Worm (Caenorhabditis elegans): ENCODE data around the gene dkc-1.

The dkc-1 gene

ce11 chrIII:10718078-10718477 lies 30.2 kb upstream of the dkc-1 start:
- TF ChIP-seq zip-5 (tag; optimal IDR thresholded peaks at IDR 0.05) (no peak), ztf-16 (tag; optimal IDR thresholded peaks at IDR 0.05) (no peak), ets-4 (tag; optimal IDR thresholded peaks at IDR 0.05) (no peak)

ce11 chrIII:10719057-10719456 lies 29.2 kb upstream of the dkc-1 start:
- TF ChIP-seq nhr-11 (tag; optimal IDR thresholded peaks at IDR 0.05), result no peak
- TF ChIP-seq ets-4 (tag; optimal IDR thresholded peaks at IDR 0.05), result peak; percentile 4

ce11 chrIII:10720170-10720569 lies 28.1 kb upstream of the dkc-1 start:
- TF ChIP-seq ttx-3 (tag; optimal IDR thresholded peaks at IDR 0.05) (no peak), fkh-10 (GFP tag; optimal IDR thresholded peaks at IDR 0.05) (no peak), rnt-1 (tag; optimal IDR thresholded peaks at IDR 0.05) (peak; percentile 70), ets-4 (tag; optimal IDR thresholded peaks at IDR 0.05) (no peak), ref-2 (tag; optimal IDR thresholded peaks at IDR 0.05) (peak; percentile 48), ceh-24 (tag; optimal IDR thresholded peaks at IDR 0.05) (no peak), pax-1 (tag; optimal IDR thresholded peaks at IDR 0.05) (no peak), ztf-16 (tag; optimal IDR thresholded peaks at IDR 0.05) (no peak), unc-55 (GFP tag; optimal IDR thresholded peaks at IDR 0.05) (peak; percentile 90), hlh-8 (tag; optimal IDR thresholded peaks at IDR 0.05) (no peak), ceh-6 (GFP tag; optimal IDR thresholded peaks at IDR 0.05) (no peak), madf-2 (tag; optimal IDR thresholded peaks at IDR 0.05) (no peak), fkh-6 (tag; optimal IDR thresholded peaks at IDR 0.05) (no peak), odd-2 (tag; optimal IDR thresholded peaks at IDR 0.05) (no peak), elt-2 (tag; optimal IDR thresholded peaks at IDR 0.05) (peak; percentile 41), dmd-4 (tag; optimal IDR thresholded peaks at IDR 0.05; ENCODE audit: borderline replicate concordance) (no peak), sox-2 (GFP tag; IDR thresholded peaks at IDR 0.05) (peak; percentile 17; the same call in 1 of the 2 replicates), pha-4 (tag; optimal IDR thresholded peaks at IDR 0.05) (no peak), dve-1 (tag; optimal IDR thresholded peaks at IDR 0.05) (no peak), unc-86 (tag; optimal IDR thresholded peaks at IDR 0.05) (no peak), F13H6.1 (tag; optimal IDR thresholded peaks at IDR 0.05) (peak; percentile 32), T23F11.4 (GFP tag; optimal IDR thresholded peaks at IDR 0.05) (no peak), tbx-2 (tag; optimal IDR thresholded peaks at IDR 0.05) (peak; percentile 67), sox-4 (tag; optimal IDR thresholded peaks at IDR 0.05) (no peak), Y22D7AL.16 (tag; optimal IDR thresholded peaks at IDR 0.05) (no peak), tbx-7 (tag; optimal IDR thresholded peaks at IDR 0.05) (no peak), hlh-15 (tag; optimal IDR thresholded peaks at IDR 0.05) (no peak), lim-6 (tag; optimal IDR thresholded peaks at IDR 0.05) (no peak), pat-9 (tag; optimal IDR thresholded peaks at IDR 0.05) (no peak), pros-1 (tag; optimal IDR thresholded peaks at IDR 0.05) (peak; percentile 20), unc-3 (GFP tag; conservative IDR thresholded peaks at IDR 0.05) (no peak; the same call in 1 of the 2 replicates), unc-3 (tag; optimal IDR thresholded peaks at IDR 0.05) (no peak), ceh-18 (tag; optimal IDR thresholded peaks at IDR 0.05) (peak; percentile 68), pag-3 (tag; optimal IDR thresholded peaks at IDR 0.05; ENCODE audit: borderline replicate concordance) (no peak), nhr-11 (tag; optimal IDR thresholded peaks at IDR 0.05) (no peak), nhr-232 (tag; optimal IDR thresholded peaks at IDR 0.05) (no peak), fax-1 (tag; optimal IDR thresholded peaks at IDR 0.05) (no peak), ceh-31 (tag; optimal IDR thresholded peaks at IDR 0.05) (peak; percentile 85), ceh-45 (GFP tag; IDR thresholded peaks at IDR 0.05) (no peak), ceh-2 (tag; optimal IDR thresholded peaks at IDR 0.05) (peak; percentile 45), elt-4 (tag; optimal IDR thresholded peaks at IDR 0.05) (no peak), ceh-48 (tag; optimal IDR thresholded peaks at IDR 0.05) (peak; percentile 87), eyg-1 (tag; optimal IDR thresholded peaks at IDR 0.05) (no peak), hlh-13 (GFP tag; optimal IDR thresholded peaks at IDR 0.05) (no peak), pqm-1 (tag; optimal IDR thresholded peaks at IDR 0.05) (no peak), ceh-34 (tag; optimal IDR thresholded peaks at IDR 0.05) (peak; percentile 60), gmeb-2 (tag; optimal IDR thresholded peaks at IDR 0.05) (no peak), mec-3 (tag; optimal IDR thresholded peaks at IDR 0.05; ENCODE audit: borderline replicate concordance) (no peak), C08G9.2 (tag; optimal IDR thresholded peaks at IDR 0.05) (no peak)

All from whole organism, late embryonic.